Worm (Caenorhabditis elegans) whole organism, early embryonic: ENCODE data around the gene C25D7.16.

Experiments
- B0310.2 ChIP-seq: sonication (generic microtip); optimal IDR thresholded peaks from 2 replicates; lab custom pipeline; 2016; ENCODE audit warnings: mild to moderate bottlenecking, missing genetic modification characterization, missing compliant biosample characterization
- F13C5.2 ChIP-seq: sonication (generic microtip); optimal IDR thresholded peaks from 2 replicates; lab custom pipeline; 2017; ENCODE audit warnings: mild to moderate bottlenecking, missing genetic modification characterization, inconsistent platforms, missing compliant biosample characterization
- aly-1 ChIP-seq: sonication (generic microtip); optimal IDR thresholded peaks from 2 replicates; lab custom pipeline; 2016; ENCODE audit warnings: missing genetic modification characterization, missing compliant biosample characterization
- ama-1 ChIP-seq: fragments of 150-350 bp; optimal IDR thresholded peaks from 2 replicates; lab custom pipeline; 2014
- ceh-13 ChIP-seq: fragments of 200-800 bp; sonication (Bioruptor generic); optimal IDR thresholded peaks from 2 replicates; lab custom pipeline; 2018; ENCODE audit warnings: mild to moderate bottlenecking, missing genetic modification characterization, missing compliant biosample characterization
- ceh-36 ChIP-seq: sonication (generic microtip); optimal IDR thresholded peaks from 2 replicates; lab custom pipeline; 2016; ENCODE audit warnings: missing genetic modification characterization, inconsistent platforms, missing compliant biosample characterization
- ets-7 ChIP-seq: sonication (generic microtip); optimal IDR thresholded peaks from 2 replicates; lab custom pipeline; 2016; ENCODE audit warnings: missing genotype, missing genetic modification characterization, missing compliant biosample characterization
- flt-1 ChIP-seq: fragments of 200-800 bp; sonication (Bioruptor generic); IDR thresholded peaks from 2 replicates; pipeline ENCODE4 v1.3.6; 2022; ENCODE audit warnings: missing genetic modification characterization, missing compliant biosample characterization
- hmbx-1 ChIP-seq: sonication (generic microtip); optimal IDR thresholded peaks from 2 replicates; lab custom pipeline; 2016; ENCODE audit warnings: mild to moderate bottlenecking, missing genetic modification characterization, missing compliant biosample characterization
- hmg-4 ChIP-seq: fragments of 200-800 bp; sonication (Bioruptor generic); optimal IDR thresholded peaks from 2 replicates; lab custom pipeline; 2018; ENCODE audit warnings: mild to moderate bottlenecking, missing genetic modification characterization, missing compliant biosample characterization
- scrt-1 ChIP-seq: fragments of 200-800 bp; sonication (Bioruptor generic); IDR thresholded peaks from 2 replicates; pipeline ENCODE4 v1.3.6; 2022; ENCODE audit warnings: missing genetic modification characterization, missing compliant biosample characterization
- sea-1 ChIP-seq: fragments of 200-800 bp; sonication (Bioruptor generic); conservative IDR thresholded peaks from 2 replicates; pipeline ENCODE4 v1.3.6; 2022; ENCODE audit warnings: missing genetic modification characterization, missing compliant biosample characterization
- tbx-37 ChIP-seq: fragments of 200-800 bp; sonication (Bioruptor generic); conservative IDR thresholded peaks from 2 replicates; pipeline ENCODE4 v1.3.6; 2022; ENCODE audit warnings: missing genetic modification reagents, missing genetic modification characterization, missing compliant biosample characterization

DNA sequence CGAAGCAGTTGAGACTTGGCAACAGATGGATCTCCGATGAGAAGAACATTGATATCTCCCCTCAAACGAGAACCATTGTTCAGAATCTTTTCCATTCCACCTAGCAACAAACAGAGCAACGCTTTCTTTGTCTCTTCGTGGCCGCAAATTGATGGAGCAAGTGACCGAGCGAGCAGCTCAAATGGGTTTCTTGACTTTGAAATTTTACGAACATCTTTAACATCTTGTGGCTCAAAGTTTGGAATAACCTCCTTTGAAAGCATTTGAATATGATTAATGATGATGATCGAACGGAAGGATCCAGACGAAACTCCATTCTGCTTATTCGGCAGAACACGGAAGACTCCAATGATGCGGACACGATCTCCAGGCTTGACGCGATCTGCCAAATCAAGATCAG is 2.5 kb downstream of the C25D7.16 start:
- TF ChIP-seq ama-1 (lab: Kevin White, UChicago) (no peak), hmg-4 (GFP tag; lab: Kevin White, UChicago) (no peak), flt-1 (no peak), B0310.2 (tag; lab: Kevin White, UChicago) (no peak), scrt-1 (GFP tag; lab: Robert Waterston, UW) (no peak), ets-7 (tag; lab: Kevin White, UChicago) (no peak), ceh-13 (GFP tag; lab: Kevin White, UChicago) (no peak), aly-1 (tag; lab: Kevin White, UChicago) (no peak), tbx-37 (GFP tag; lab: Robert Waterston, UW) (no peak), sea-1 (GFP tag; lab: Robert Waterston, UW) (no peak), F13C5.2 (tag; lab: Kevin White, UChicago) (no peak), ceh-36 (tag; lab: Kevin White, UChicago) (no peak), hmbx-1 (tag; lab: Kevin White, UChicago) (no peak)
